Fruit fly (Drosophila melanogaster) whole organism, embryonic: ENCODE measurements around the gene Ire1.
A peak's percentile ranks its signal among the peaks of the same experiment; 100 is the strongest.

Source experiments
- Ada2b ChIP-seq: fragments of 200-800 bp; sonication (Bioruptor generic); IDR thresholded peaks from 2 replicates; pipeline ENCODE4 v1.3.6; 2022; ENCODE audit warnings: missing biosample characterization, missing genetic modification characterization
- Adf1 ChIP-seq: fragments of 200-800 bp; sonication (Bioruptor generic); IDR thresholded peaks from 2 replicates; pipeline ENCODE4 v1.3.6; 2022; ENCODE audit warnings: missing biosample characterization, missing genetic modification characterization
- BEAF-32 ChIP-seq: fragments of 200-800 bp; sonication (Bioruptor generic); optimal IDR thresholded peaks from 3 replicates; lab custom pipeline; 2017; ENCODE audit warnings: missing biosample characterization, missing genetic modification characterization, mild to moderate bottlenecking, moderate library complexity, missing genetic modification reagents
- CG12104 ChIP-seq: fragments of 200-800 bp; sonication (Bioruptor generic); optimal IDR thresholded peaks from 3 replicates; lab custom pipeline; 2016; ENCODE audit warnings: missing biosample characterization, missing genetic modification characterization
- CG12219 ChIP-seq: fragments of 200-800 bp; sonication (Bioruptor generic); optimal IDR thresholded peaks from 3 replicates; lab custom pipeline; 2018; ENCODE audit warnings: missing biosample characterization, mild to moderate bottlenecking, missing genetic modification characterization
- CG15269 ChIP-seq: fragments of 200-800 bp; sonication (Bioruptor generic); optimal IDR thresholded peaks from 2 replicates; lab custom pipeline; 2018; ENCODE audit warnings: missing biosample characterization, mild to moderate bottlenecking, missing genetic modification characterization, moderate library complexity
- CG15601 ChIP-seq: fragments of 200-800 bp; sonication (Bioruptor generic); optimal IDR thresholded peaks from 3 replicates; lab custom pipeline; 2019; ENCODE audit warnings: missing biosample characterization, mild to moderate bottlenecking, missing genetic modification characterization, moderate library complexity
- CG17385 ChIP-seq: fragments of 200-800 bp; sonication (Bioruptor generic); optimal IDR thresholded peaks from 3 replicates; lab custom pipeline; 2018; ENCODE audit warnings: missing biosample characterization, mild to moderate bottlenecking, missing genetic modification characterization
- CG18011 ChIP-seq: fragments of 200-800 bp; sonication (Bioruptor generic); optimal IDR thresholded peaks from 2 replicates; lab custom pipeline; 2017; ENCODE audit warnings: missing biosample characterization, missing genetic modification characterization, mild to moderate bottlenecking, moderate library complexity, missing genotype
- CG18619 ChIP-seq: fragments of 200-800 bp; sonication (Bioruptor generic); optimal IDR thresholded peaks from 3 replicates; lab custom pipeline; 2017; ENCODE audit warnings: missing biosample characterization, mild to moderate bottlenecking, missing genetic modification characterization
- CG32532 ChIP-seq: fragments of 200-800 bp; sonication (Bioruptor generic); IDR thresholded peaks from 2 replicates; pipeline ENCODE4 v1.3.6; 2022; ENCODE audit warnings: missing biosample characterization, missing genetic modification characterization
- CG32767 ChIP-seq: fragments of 200-800 bp; sonication (Bioruptor generic); IDR thresholded peaks from 2 replicates; pipeline ENCODE4 v1.3.6; 2022; ENCODE audit warnings: missing biosample characterization, missing genetic modification characterization
- CG34376 ChIP-seq: fragments of 200-800 bp; sonication (Bioruptor generic); optimal IDR thresholded peaks from 2 replicates; lab custom pipeline; 2018; ENCODE audit warnings: missing biosample characterization, mild to moderate bottlenecking, missing genetic modification characterization
- CG3726 ChIP-seq: fragments of 200-800 bp; sonication (Bioruptor generic); IDR thresholded peaks from 3 replicates; pipeline ENCODE4, ENCODE4 v1.3.6; 2022; ENCODE audit warnings: missing biosample characterization, missing genetic modification characterization
- CG6272 ChIP-seq: fragments of 200-800 bp; sonication (Bioruptor generic); IDR thresholded peaks from 2 replicates; pipeline ENCODE4 v1.3.6; 2022; ENCODE audit warnings: missing biosample characterization, missing genetic modification characterization
- CG6813 ChIP-seq: fragments of 200-800 bp; sonication (Bioruptor generic); optimal IDR thresholded peaks from 2 replicates; lab custom pipeline; 2017; ENCODE audit warnings: missing biosample characterization, missing genetic modification characterization, mild to moderate bottlenecking, moderate library complexity, missing genetic modification reagents
- CG7786 ChIP-seq: fragments of 200-800 bp; sonication (Bioruptor generic); optimal IDR thresholded peaks from 2 replicates; lab custom pipeline; 2016; ENCODE audit warnings: missing biosample characterization, missing genetic modification characterization
- CG7987 ChIP-seq: fragments of 200-800 bp; sonication (Bioruptor generic); optimal IDR thresholded peaks from 2 replicates; lab custom pipeline; 2018; ENCODE audit warnings: missing biosample characterization, mild to moderate bottlenecking, missing genetic modification characterization, moderate library complexity
- CG8089 ChIP-seq: fragments of 200-800 bp; sonication (Bioruptor generic); optimal IDR thresholded peaks from 3 replicates; lab custom pipeline; 2016; ENCODE audit warnings: missing biosample characterization, missing genetic modification characterization
- Dip2 ChIP-seq: fragments of 200-800 bp; sonication (Bioruptor generic); IDR thresholded peaks from 2 replicates; pipeline ENCODE4 v1.3.6; 2022; ENCODE audit warnings: missing biosample characterization, missing genetic modification characterization
- Dp ChIP-seq: fragments of 200-800 bp; sonication (Bioruptor generic); optimal IDR thresholded peaks from 2 replicates; lab custom pipeline; 2018; ENCODE audit warnings: missing biosample characterization, mild to moderate bottlenecking, missing genetic modification characterization, moderate library complexity
- HLHmδ ChIP-seq: fragments of 200-800 bp; sonication (Bioruptor generic); optimal IDR thresholded peaks from 2 replicates; lab custom pipeline; 2018; ENCODE audit warnings: missing biosample characterization, mild to moderate bottlenecking, missing genetic modification characterization, moderate library complexity
- Hr39 ChIP-seq: fragments of >200 bp; optimal IDR thresholded peaks from 2 replicates; lab custom pipeline; 2017
- MBD-R2 ChIP-seq: fragments of 200-800 bp; sonication (Bioruptor generic); IDR thresholded peaks from 2 replicates; pipeline ENCODE4 v1.3.6; 2022; ENCODE audit warnings: missing biosample characterization, missing genetic modification characterization
- Sox102F ChIP-seq: fragments of 200-800 bp; sonication (Bioruptor generic); optimal IDR thresholded peaks from 2 replicates; lab custom pipeline; 2018; ENCODE audit warnings: missing biosample characterization, mild to moderate bottlenecking, missing genetic modification characterization, moderate library complexity
- Sry-β ChIP-seq: fragments of 200-800 bp; sonication (Bioruptor generic); optimal IDR thresholded peaks from 2 replicates; lab custom pipeline; 2018; ENCODE audit warnings: missing biosample characterization, mild to moderate bottlenecking, missing genetic modification characterization, moderate library complexity
- Ssrp ChIP-seq: fragments of 200-800 bp; sonication (Bioruptor generic); optimal IDR thresholded peaks from 2 replicates; lab custom pipeline; 2018; ENCODE audit warnings: missing biosample characterization, mild to moderate bottlenecking, missing genetic modification characterization, moderate library complexity
- YL-1 ChIP-seq: fragments of 200-800 bp; sonication (Bioruptor generic); optimal IDR thresholded peaks from 3 replicates; lab custom pipeline; 2017; ENCODE audit warnings: missing biosample characterization, mild to moderate bottlenecking, missing genetic modification characterization
- ab ChIP-seq: fragments of 200-800 bp; sonication (Bioruptor generic); optimal IDR thresholded peaks from 2 replicates; lab custom pipeline; 2016; ENCODE audit warnings: missing biosample characterization, missing genetic modification characterization
- caup ChIP-seq: fragments of 200-800 bp; sonication (Bioruptor generic); optimal IDR thresholded peaks from 3 replicates; lab custom pipeline; 2017; ENCODE audit warnings: missing biosample characterization, mild to moderate bottlenecking, missing genetic modification characterization, moderate library complexity; ENCODE audit not compliant: severe bottlenecking
- dmrt11E ChIP-seq: fragments of 200-800 bp; sonication (Bioruptor generic); optimal IDR thresholded peaks from 3 replicates; lab custom pipeline; 2018; ENCODE audit warnings: missing biosample characterization, mild to moderate bottlenecking, missing genetic modification characterization, moderate library complexity
- fu2 ChIP-seq: fragments of 200-800 bp; sonication (Bioruptor generic); optimal IDR thresholded peaks from 2 replicates; lab custom pipeline; 2016; ENCODE audit warnings: missing biosample characterization, missing genetic modification characterization
- hkb ChIP-seq, 2 experiments: fragments of 200-800 bp in 1 of 2; fragments of >200 bp in 1 of 2; sonication (Bioruptor generic) in 1 of 2; IDR thresholded peaks in 1 of 2; optimal IDR thresholded peaks in 1 of 2; 2 replicates each; pipeline versions ENCODE4 v1.3.6 to Lab custom; 2017 to 2022; ENCODE audit warnings: missing biosample characterization in 1 of 2, missing genetic modification characterization in 1 of 2
- inv ChIP-seq: fragments of 200-800 bp; sonication (Bioruptor generic); IDR thresholded peaks from 2 replicates; pipeline ENCODE4 v1.3.6; 2022; ENCODE audit warnings: missing biosample characterization, missing genetic modification characterization; ENCODE audit not compliant: partially characterized antibody
- lab ChIP-seq: fragments of 200-800 bp; sonication (Bioruptor generic); optimal IDR thresholded peaks from 3 replicates; lab custom pipeline; 2017; ENCODE audit warnings: missing biosample characterization, missing genetic modification characterization, mild to moderate bottlenecking, moderate library complexity, missing genetic modification reagents
- luna ChIP-seq: fragments of 200-800 bp; sonication (Bioruptor generic); optimal IDR thresholded peaks from 2 replicates; lab custom pipeline; 2016; ENCODE audit warnings: missing biosample characterization, missing genetic modification characterization
- mirr ChIP-seq: fragments of 200-800 bp; sonication (Bioruptor generic); optimal IDR thresholded peaks from 3 replicates; lab custom pipeline; 2018; ENCODE audit warnings: missing biosample characterization, mild to moderate bottlenecking, missing genetic modification characterization
- odd ChIP-seq: fragments of 200-800 bp; sonication (Bioruptor generic); optimal IDR thresholded peaks from 2 replicates; lab custom pipeline; 2017; ENCODE audit warnings: missing biosample characterization, mild to moderate bottlenecking, missing genetic modification characterization
- onecut ChIP-seq: fragments of 200-800 bp; sonication (Bioruptor generic); IDR thresholded peaks from 2 replicates; pipeline ENCODE4 v1.3.6; 2022; ENCODE audit warnings: missing biosample characterization, missing genetic modification characterization
- ro ChIP-seq: fragments of 200-800 bp; sonication (Bioruptor generic); IDR thresholded peaks from 2 replicates; pipeline ENCODE4 v1.3.6; 2022; ENCODE audit warnings: missing biosample characterization, missing genetic modification characterization
- run ChIP-seq: fragments of 200-800 bp; sonication (Bioruptor generic); optimal IDR thresholded peaks from 3 replicates; lab custom pipeline; 2018; ENCODE audit warnings: missing biosample characterization, mild to moderate bottlenecking, missing genetic modification characterization
- schlank ChIP-seq: fragments of 200-800 bp; sonication (Bioruptor generic); optimal IDR thresholded peaks from 2 replicates; lab custom pipeline; 2018; ENCODE audit warnings: missing biosample characterization, mild to moderate bottlenecking, missing genetic modification characterization
- shn ChIP-seq: fragments of 200-800 bp; sonication (Bioruptor generic); optimal IDR thresholded peaks from 3 replicates; lab custom pipeline; 2016; ENCODE audit warnings: missing biosample characterization, missing genetic modification characterization
- sna ChIP-seq: fragments of 200-800 bp; sonication (Bioruptor generic); IDR thresholded peaks from 2 replicates; pipeline ENCODE4 v1.3.6; 2022; ENCODE audit warnings: missing biosample characterization, missing genetic modification characterization; ENCODE audit not compliant: partially characterized antibody
- so ChIP-seq: fragments of 200-800 bp; sonication (Bioruptor generic); IDR thresholded peaks from 3 replicates; pipeline ENCODE4 v1.3.6; 2022; ENCODE audit warnings: missing biosample characterization, missing genetic modification characterization
- sr ChIP-seq: fragments of 200-800 bp; sonication (Bioruptor generic); IDR thresholded peaks from 3 replicates; pipeline ENCODE4 v1.3.6; 2022; ENCODE audit warnings: missing biosample characterization, missing genetic modification characterization
- tgo ChIP-seq: fragments of 200-800 bp; sonication (Bioruptor generic); IDR thresholded peaks from 3 replicates; pipeline ENCODE4 v1.3.6; 2022; ENCODE audit warnings: missing biosample characterization, missing genetic modification characterization
- trem ChIP-seq: fragments of 200-800 bp; optimal IDR thresholded peaks from 3 replicates; lab custom pipeline; 2019; ENCODE audit warnings: missing biosample characterization, mild to moderate bottlenecking, missing genetic modification characterization, moderate library complexity
- zfh1 ChIP-seq: fragments of 200-800 bp; sonication (Bioruptor generic); IDR thresholded peaks from 3 replicates; pipeline ENCODE4 v1.3.6; 2022; ENCODE audit warnings: missing biosample characterization, missing genetic modification characterization

The Ire1 gene

DNA sequence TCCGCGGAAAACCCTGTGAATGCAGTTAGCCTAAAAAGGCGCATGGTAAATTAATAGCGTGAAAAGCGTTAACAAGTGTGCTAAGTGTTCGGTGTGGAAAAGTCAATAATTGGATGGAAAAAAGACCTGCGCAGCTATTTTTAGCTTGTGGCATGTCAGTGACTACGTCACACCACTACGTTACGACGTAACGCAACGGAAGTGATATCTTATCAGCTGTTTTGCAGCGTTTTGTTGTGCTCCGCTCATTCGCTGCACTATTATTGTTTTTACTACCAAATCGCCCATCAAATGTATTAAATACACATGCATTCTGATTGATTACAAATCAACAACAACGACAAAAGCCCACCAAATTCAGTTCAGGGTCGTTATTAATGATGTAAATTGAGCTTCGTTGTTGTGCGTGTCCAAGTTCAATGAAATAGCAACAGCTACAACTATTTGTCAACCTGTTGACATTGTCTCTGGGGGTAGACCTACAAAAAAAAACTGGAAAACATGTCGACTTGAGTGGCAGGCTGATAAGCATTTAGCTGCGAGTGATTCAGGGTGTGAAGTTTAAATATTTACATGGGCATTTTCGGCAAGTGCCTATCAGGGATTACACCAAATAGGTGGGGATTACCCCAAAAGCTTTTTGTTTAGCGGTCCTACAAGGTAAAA, 13.4 kb downstream of the Ire1 start (continued):
- TF ChIP-seq shn (GFP tag; lab: Kevin White, UChicago) (peak; percentile 26), ro (GFP tag; lab: Robert Waterston, UW) (no peak), HLHmδ (no peak), odd (peak; percentile 76), MBD-R2 (GFP tag; lab: Robert Waterston, UW) (peak; percentile 30), CG7786 (GFP tag; lab: Kevin White, UChicago) (no peak), CG32532 (no peak), run (tag; lab: Kevin White, UChicago) (peak; percentile 51), so (peak; percentile 48; the same call in 1 of the 3 replicates), onecut (GFP tag; lab: Robert Waterston, UW) (peak; percentile 90), lab (GFP tag; lab: Kevin White, UChicago) (no peak), sna (GFP tag; lab: Robert Waterston, UW) (peak; percentile 14; the same call in 1 of the 2 replicates), YL-1 (GFP tag; lab: Kevin White, UChicago) (peak; percentile 53), trem (peak; percentile 5), CG18011 (no peak), CG15269 (peak; percentile 51), CG12104 (GFP tag; lab: Kevin White, UChicago) (no peak), Hr39 (lab: Kevin White, UChicago) (no peak), CG3726 (GFP tag; lab: Robert Waterston, UW) (no peak), fu2 (GFP tag; lab: Kevin White, UChicago) (no peak), CG6272 (no peak), zfh1 (GFP tag; lab: Robert Waterston, UW) (peak; percentile 44; the same call in 1 of the 3 replicates), CG6813 (GFP tag; lab: Kevin White, UChicago) (peak; percentile 70), Ssrp (no peak), schlank (peak; percentile 33), BEAF-32 (GFP tag; lab: Kevin White, UChicago) (no peak), Adf1 (GFP tag; lab: Robert Waterston, UW) (no peak), Dp (GFP tag; lab: Kevin White, UChicago) (no peak), Ada2b (GFP tag; lab: Robert Waterston, UW) (no peak), CG34376 (GFP tag; lab: Kevin White, UChicago) (peak; percentile 63), CG17385 (peak; percentile 61), CG18619 (peak; percentile 4), mirr (peak; percentile 89), hkb (optimal IDR thresholded peaks at IDR 0.05; lab: Kevin White, UChicago) (no peak), hkb (GFP tag; IDR thresholded peaks at IDR 0.05; lab: Robert Waterston, UW) (peak; percentile 47), inv (GFP tag; lab: Robert Waterston, UW) (no peak), CG15601 (tag; lab: Kevin White, UChicago) (peak; percentile 80), luna (GFP tag; lab: Kevin White, UChicago) (no peak), ab (GFP tag; lab: Kevin White, UChicago) (no peak), sr (GFP tag; lab: Robert Waterston, UW) (peak; percentile 20; the same call in 1 of the 3 replicates), CG32767 (GFP tag; lab: Robert Waterston, UW) (no peak), tgo (GFP tag; lab: Robert Waterston, UW) (no peak), Sox102F (GFP tag; lab: Kevin White, UChicago) (no peak), CG12219 (peak; percentile 76), CG8089 (GFP tag; lab: Kevin White, UChicago) (no peak), caup (GFP tag; lab: Kevin White, UChicago) (peak; percentile 42), Dip2 (GFP tag; lab: Robert Waterston, UW) (no peak), Sry-β (no peak), dmrt11E (tag; lab: Kevin White, UChicago) (peak; percentile 53), CG7987 (peak; percentile 65)
